Worm (Caenorhabditis elegans): ENCODE measurements around the gene fbxa-24.

The fbxa-24 gene

DNA sequence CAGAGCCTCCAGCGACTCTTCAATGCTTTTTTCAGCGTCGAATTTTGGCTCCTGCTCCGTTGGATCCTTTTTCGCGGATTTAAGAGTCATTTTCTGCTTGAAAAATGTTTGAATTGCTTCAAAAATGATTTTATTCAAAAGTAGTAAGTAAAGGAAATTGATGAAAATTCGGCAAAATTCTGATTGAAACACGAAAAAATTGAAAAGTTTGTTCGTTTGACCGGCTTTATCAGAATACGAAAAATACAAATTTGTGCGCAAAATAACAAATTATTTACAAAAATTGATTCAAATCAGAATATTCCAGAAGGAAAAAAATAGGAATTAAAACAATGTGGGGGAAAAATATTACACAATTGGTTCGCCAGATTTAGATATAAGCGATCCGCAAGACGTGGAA, 9.4 kb upstream of the fbxa-24 start, which contains the start of gene F54D10.4:
TSS of gene F54D10.4 (minus strand) at position 101 of the 400 bp plus-strand sequence.
- TF ChIP-seq unc-62 (GFP tag; optimal IDR thresholded peaks at IDR 0.05) = no peak
- TF ChIP-seq elt-3 (tag; optimal IDR thresholded peaks at IDR 0.05) = no peak
- TF ChIP-seq aly-2 (tag; optimal IDR thresholded peaks at IDR 0.05) = no peak
- no peak for TF ChIP-seq egl-13 (tag; optimal IDR thresholded peaks at IDR 0.05)
- TF ChIP-seq ceh-82 (tag; optimal IDR thresholded peaks at IDR 0.05) = no peak
- TF ChIP-seq alr-1 (tag; optimal IDR thresholded peaks at IDR 0.05; ENCODE audit: borderline replicate concordance) = no peak
- TF ChIP-seq blmp-1 (tag; optimal IDR thresholded peaks at IDR 0.05) = no peak
- no peak for TF ChIP-seq elt-2 (tag; optimal IDR thresholded peaks at IDR 0.05)
- TF ChIP-seq pax-3 (tag; optimal IDR thresholded peaks at IDR 0.05) = no peak
- no peak for TF ChIP-seq snu-23 (GFP tag; optimal IDR thresholded peaks at IDR 0.05)
- no peak for TF ChIP-seq unc-30 (tag; optimal IDR thresholded peaks at IDR 0.05)
- TF ChIP-seq C16A3.4 (tag; optimal IDR thresholded peaks at IDR 0.05) = no peak
- TF ChIP-seq nhr-19 (GFP tag; conservative IDR thresholded peaks at IDR 0.05) = no peak
- TF ChIP-seq xbp-1 (tag; optimal IDR thresholded peaks at IDR 0.05) = no peak
- TF ChIP-seq unc-98 (GFP tag; IDR thresholded peaks at IDR 0.05) = no peak
- no peak for TF ChIP-seq pag-3 (tag; optimal IDR thresholded peaks at IDR 0.05; ENCODE audit: borderline replicate concordance, insufficient read depth)
- no peak for TF ChIP-seq lin-15B (tag; optimal IDR thresholded peaks at IDR 0.05)
- no peak for TF ChIP-seq zag-1 (tag; optimal IDR thresholded peaks at IDR 0.05)

DNA sequence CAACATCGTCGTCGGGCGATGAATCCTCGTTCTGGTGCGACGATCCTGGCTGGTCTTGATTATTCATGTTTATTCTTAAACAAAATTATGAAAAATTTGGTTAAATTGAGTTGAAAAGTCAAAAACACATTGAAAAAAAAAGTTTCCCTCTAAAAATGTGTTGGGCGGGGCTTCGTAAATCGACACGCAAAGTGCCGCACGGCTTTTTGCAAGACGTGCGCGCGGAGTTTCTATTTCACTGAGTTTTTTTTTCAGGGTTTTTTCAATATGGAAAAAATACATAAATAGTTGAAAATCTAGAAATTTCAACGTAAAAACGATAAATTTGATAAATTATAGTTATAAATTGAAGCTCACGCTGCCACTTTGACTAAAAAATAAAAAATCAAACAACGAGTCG, 8.2 kb upstream of the fbxa-24 start, which contains the start of gene F54D10.5:
TSS of gene F54D10.5 (minus strand) at position 74 of the 400 bp plus-strand sequence.
- TF ChIP-seq nhr-11 (tag; optimal IDR thresholded peaks at IDR 0.05) (peak; percentile 56), sup-37 (GFP tag; optimal IDR thresholded peaks at IDR 0.05) (no peak), ceh-88 (GFP tag; IDR thresholded peaks at IDR 0.05) (peak; percentile 24; the same call in 1 of the 2 replicates), hlh-4 (tag; optimal IDR thresholded peaks at IDR 0.05) (no peak), Y116A8C.19 (tag; optimal IDR thresholded peaks at IDR 0.05; ENCODE audit: borderline replicate concordance) (no peak), ceh-8 (GFP tag; optimal IDR thresholded peaks at IDR 0.05) (peak; percentile 55), lsy-2 (tag; optimal IDR thresholded peaks at IDR 0.05) (peak; percentile 85 to 86), lin-35 (GFP tag; optimal IDR thresholded peaks at IDR 0.05) (peak; percentile 91 to 95), ztf-11 (tag; optimal IDR thresholded peaks at IDR 0.05) (peak in 1 of 2 experiments; percentile 13), C34B4.2 (tag; optimal IDR thresholded peaks at IDR 0.05) (no peak), pag-3 (tag; optimal IDR thresholded peaks at IDR 0.05; ENCODE audit: borderline replicate concordance, insufficient read depth) (no peak), ztf-4 (tag; optimal IDR thresholded peaks at IDR 0.05) (no peak), grh-1 (GFP tag; IDR thresholded peaks at IDR 0.05) (peak; percentile 77), tlp-1 (tag; optimal IDR thresholded peaks at IDR 0.05) (no peak), nhr-90 (tag; optimal IDR thresholded peaks at IDR 0.05; ENCODE audit: poor library complexity) (peak; percentile 77), unc-30 (tag; optimal IDR thresholded peaks at IDR 0.05) (no peak), xbp-1 (tag; optimal IDR thresholded peaks at IDR 0.05) (peak; percentile 81), F16B12.6 (tag; optimal IDR thresholded peaks at IDR 0.05) (peak; percentile 68), hlh-17 (GFP tag; optimal IDR thresholded peaks at IDR 0.05; ENCODE audit: borderline replicate concordance) (no peak), egl-13 (tag; optimal IDR thresholded peaks at IDR 0.05) (peak; percentile 28), mdl-1 (tag; optimal IDR thresholded peaks at IDR 0.05) (peak in 1 of 2 experiments; percentile 66), zip-4 (GFP tag; optimal IDR thresholded peaks at IDR 0.05) (peak; percentile 13), ces-1 (GFP tag; optimal IDR thresholded peaks at IDR 0.05) (no peak), isw-1 (GFP tag; IDR thresholded peaks at IDR 0.05) (peak; percentile 75), hpl-2 (GFP tag; optimal IDR thresholded peaks at IDR 0.05) (no peak), nhr-20 (tag; optimal IDR thresholded peaks at IDR 0.05) (peak; percentile 79), elt-3 (tag; optimal IDR thresholded peaks at IDR 0.05) (peak in 1 of 6 experiments; percentile 74), ceh-82 (tag; optimal IDR thresholded peaks at IDR 0.05) (peak; percentile 78 to 88 (median 87)), nhr-84 (tag; optimal IDR thresholded peaks at IDR 0.05) (no peak), nhr-237 (tag; optimal IDR thresholded peaks at IDR 0.05) (peak; percentile 10), ceh-63 (GFP tag; optimal IDR thresholded peaks at IDR 0.05) (no peak), efl-3 (GFP tag; optimal IDR thresholded peaks at IDR 0.05) (no peak), unc-86 (tag; optimal IDR thresholded peaks at IDR 0.05) (peak; percentile 76), sptf-1 (tag; optimal IDR thresholded peaks at IDR 0.05) (no peak), sox-4 (tag; optimal IDR thresholded peaks at IDR 0.05) (no peak), tbx-2 (tag; optimal IDR thresholded peaks at IDR 0.05) (peak; percentile 80), snpc-4 (tag; optimal IDR thresholded peaks at IDR 0.05) (peak; percentile 59), pax-3 (tag; optimal IDR thresholded peaks at IDR 0.05) (no peak), lin-14 (GFP tag; optimal IDR thresholded peaks at IDR 0.05) (peak; percentile 77)
